Worm (Caenorhabditis elegans) whole organism, young adult: ENCODE results near the gene ivph-3.

Source experiments
- F23B12.7 ChIP-seq: sonication (generic microtip); optimal IDR thresholded peaks from 2 replicates; lab custom pipeline; 2017; ENCODE audit warnings: missing genetic modification characterization, mild to moderate bottlenecking, missing compliant biosample characterization, antibody characterized with exemption, moderate library complexity; ENCODE audit not compliant: insufficient read depth
- F55B11.4 ChIP-seq: sonication (generic microtip); optimal IDR thresholded peaks from 2 replicates; lab custom pipeline; 2016; ENCODE audit warnings: missing compliant biosample characterization, missing genetic modification characterization, borderline replicate concordance; ENCODE audit not compliant: insufficient read depth
- F57A8.1 ChIP-seq: fragments of 200-800 bp; sonication (Bioruptor generic); optimal IDR thresholded peaks from 2 replicates; lab custom pipeline; 2018; ENCODE audit warnings: mild to moderate bottlenecking, missing genetic modification characterization, moderate library complexity, missing compliant biosample characterization
- T07F8.4 ChIP-seq: sonication (generic microtip); optimal IDR thresholded peaks from 2 replicates; lab custom pipeline; 2016; ENCODE audit warnings: mild to moderate bottlenecking, missing genetic modification characterization, moderate library complexity, missing compliant biosample characterization
- Y53G8AR.9 ChIP-seq: fragments of 200-800 bp; sonication (Bioruptor generic); conservative IDR thresholded peaks from 2 replicates; pipeline ENCODE4 v1.3.6; 2022; ENCODE audit warnings: missing genetic modification reagents, missing genetic modification characterization, missing compliant biosample characterization
- akir-1 ChIP-seq: fragments of 200-800 bp; sonication (Bioruptor generic); optimal IDR thresholded peaks from 2 replicates; lab custom pipeline; 2018; ENCODE audit warnings: mild to moderate bottlenecking, missing genetic modification characterization, moderate library complexity, missing compliant biosample characterization
- him-1 ChIP-seq: sonication (generic microtip); optimal IDR thresholded peaks from 2 replicates; lab custom pipeline; 2016; ENCODE audit warnings: missing genotype, missing genetic modification reagents, missing genetic modification characterization, missing compliant biosample characterization
- nfyb-1 ChIP-seq: fragments of 200-800 bp; sonication (Bioruptor generic); IDR thresholded peaks from 2 replicates; pipeline ENCODE4 v1.3.6; 2022; ENCODE audit warnings: missing genetic modification reagents, missing genetic modification characterization, missing compliant biosample characterization
- rpc-1 ChIP-seq, 2 experiments: fragments of 150-350 bp in 1 of 2; sonication (generic microtip) in 1 of 2; optimal IDR thresholded peaks; 2 replicates each; lab custom pipeline; 2014 to 2018; ENCODE audit warnings: missing biosample characterization in 1 of 2, missing genetic modification characterization in 1 of 2, missing genetic modification reagents in 1 of 2, missing genotype in 1 of 2
- zim-3 ChIP-seq: sonication (generic microtip); optimal IDR thresholded peaks from 2 replicates; lab custom pipeline; 2017; ENCODE audit warnings: mild to moderate bottlenecking, missing genetic modification characterization, moderate library complexity, missing compliant biosample characterization
- ztf-3 ChIP-seq: fragments of 200-800 bp; sonication (Bioruptor generic); optimal IDR thresholded peaks from 2 replicates; lab custom pipeline; 2018; ENCODE audit warnings: mild to moderate bottlenecking, missing genetic modification characterization, missing compliant biosample characterization

DNA sequence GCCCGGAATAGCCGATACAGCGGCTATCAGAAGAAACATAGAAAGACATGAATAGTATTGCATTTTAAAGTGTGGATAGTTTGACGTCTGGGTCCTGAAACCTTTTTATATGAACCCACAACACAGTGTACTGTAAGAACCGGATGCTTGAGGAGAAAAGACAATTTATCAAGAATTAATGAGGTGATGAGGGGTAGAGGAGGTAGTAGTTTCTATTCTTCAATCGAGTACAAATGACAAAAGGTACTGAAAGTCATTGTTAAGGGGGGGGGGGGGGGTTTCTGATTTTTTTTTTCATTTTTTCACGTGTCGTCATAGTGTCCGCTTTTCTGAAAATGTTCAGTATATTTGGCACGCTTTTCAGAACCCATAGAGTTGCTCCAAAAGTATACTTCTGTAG, 13.3 kb downstream of the ivph-3 start, which contains the start of gene Y67D8C.7:
- TF ChIP-seq him-1 = no peak
- no peak for TF ChIP-seq akir-1 (GFP tag; lab: Kevin White, UChicago)
- no peak for TF ChIP-seq ztf-3 (GFP tag; lab: Kevin White, UChicago)
- no peak for TF ChIP-seq rpc-1 (optimal IDR thresholded peaks at IDR 0.05; lab: Kevin White, UChicago)
- TF ChIP-seq rpc-1 (tag; optimal IDR thresholded peaks at IDR 0.05; lab: Kevin White, UChicago) = no peak
- no peak for TF ChIP-seq nfyb-1 (GFP tag; lab: Robert Waterston, UW)
- TF ChIP-seq F23B12.7 = no peak
- no peak for TF ChIP-seq F55B11.4 (tag; lab: Kevin White, UChicago)
- TF ChIP-seq T07F8.4 (tag; lab: Kevin White, UChicago) = no peak
- no peak for TF ChIP-seq F57A8.1
- no peak for TF ChIP-seq zim-3 (tag; lab: Kevin White, UChicago)
- no peak for TF ChIP-seq Y53G8AR.9
